Worm (Caenorhabditis elegans) whole organism, L3 larva: ENCODE results near the gene W01D2.1.
A peak's percentile ranks its signal among the peaks of the same experiment; 100 is the strongest.

Experiments
- R02D3.7 ChIP-seq: fragments of 150-350 bp; optimal IDR thresholded peaks from 2 replicates; lab custom pipeline; 2014; ENCODE audit warnings: missing biosample characterization, missing genetic modification characterization
- ZK546.5 ChIP-seq: sonication (generic microtip); optimal IDR thresholded peaks from 2 replicates; lab custom pipeline; 2017; ENCODE audit warnings: missing biosample characterization, missing genetic modification characterization
- aly-2 ChIP-seq: fragments of 150-350 bp; optimal IDR thresholded peaks from 2 replicates; lab custom pipeline; 2014; ENCODE audit warnings: missing biosample characterization, missing genetic modification characterization
- ama-1 ChIP-seq: fragments of 150-350 bp; optimal IDR thresholded peaks from 2 replicates; lab custom pipeline; 2018
- ceh-16 ChIP-seq: sonication (generic microtip); optimal IDR thresholded peaks from 2 replicates; lab custom pipeline; 2017; ENCODE audit warnings: missing biosample characterization, missing genetic modification characterization
- ceh-28 ChIP-seq: fragments of 150-350 bp; optimal IDR thresholded peaks from 2 replicates; lab custom pipeline; 2014; ENCODE audit warnings: missing biosample characterization, missing genetic modification reagents, missing genetic modification characterization
- ceh-9 ChIP-seq: sonication (generic microtip); optimal IDR thresholded peaks from 2 replicates; lab custom pipeline; 2018; ENCODE audit warnings: missing biosample characterization, missing genetic modification characterization
- daf-12 ChIP-seq: fragments of 150-350 bp; optimal IDR thresholded peaks from 2 replicates; lab custom pipeline; 2014; ENCODE audit warnings: missing biosample characterization, missing genetic modification reagents, missing genetic modification characterization
- egl-27 ChIP-seq: sonication (generic microtip); optimal IDR thresholded peaks from 4 replicates; lab custom pipeline; 2017; ENCODE audit warnings: missing biosample characterization, missing genetic modification reagents, missing genetic modification characterization
- egl-5 ChIP-seq: fragments of 150-350 bp; optimal IDR thresholded peaks from 2 replicates; lab custom pipeline; 2017; ENCODE audit warnings: missing biosample characterization, missing genetic modification reagents, missing genetic modification characterization, inconsistent platforms
- elt-1 ChIP-seq: fragments of 150-350 bp; optimal IDR thresholded peaks from 2 replicates; lab custom pipeline; 2014; ENCODE audit warnings: missing biosample characterization, missing genetic modification characterization
- elt-2 ChIP-seq: sonication (generic microtip); optimal IDR thresholded peaks from 2 replicates; lab custom pipeline; 2016; ENCODE audit warnings: missing genetic modification reagents, mild to moderate bottlenecking, missing genetic modification characterization, missing compliant biosample characterization
- elt-3 ChIP-seq, 3 experiments: fragments of 150-350 bp in 1 of 3; sonication (generic microtip) in 2 of 3; optimal IDR thresholded peaks; 2 replicates in 2 of 3; 4 replicates in 1 of 3; lab custom pipeline; 2014 to 2017; ENCODE audit warnings: missing biosample characterization in 3 of 3, missing genetic modification characterization in 3 of 3
- fkh-2 ChIP-seq: fragments of 150-350 bp; optimal IDR thresholded peaks from 2 replicates; lab custom pipeline; 2014; ENCODE audit warnings: missing biosample characterization, missing genetic modification reagents, missing genetic modification characterization
- fos-1 ChIP-seq: fragments of 150-350 bp; optimal IDR thresholded peaks from 2 replicates; lab custom pipeline; 2014; ENCODE audit warnings: missing biosample characterization, missing genetic modification characterization
- hmg-11 ChIP-seq: sonication (generic microtip); optimal IDR thresholded peaks from 2 replicates; lab custom pipeline; 2016; ENCODE audit warnings: missing genetic modification characterization, missing compliant biosample characterization
- jun-1 ChIP-seq: fragments of 150-350 bp; optimal IDR thresholded peaks from 2 replicates; lab custom pipeline; 2014; ENCODE audit warnings: missing biosample characterization, missing genetic modification reagents, missing genetic modification characterization
- lin-15B ChIP-seq: fragments of 150-350 bp; optimal IDR thresholded peaks from 2 replicates; lab custom pipeline; 2014; ENCODE audit warnings: missing biosample characterization, missing genetic modification characterization
- lin-39 ChIP-seq: fragments of 150-350 bp; optimal IDR thresholded peaks from 2 replicates; lab custom pipeline; 2018; ENCODE audit warnings: missing biosample characterization, missing genetic modification reagents, missing genetic modification characterization
- lsy-12 ChIP-seq: sonication (generic microtip); optimal IDR thresholded peaks from 2 replicates; lab custom pipeline; 2016; ENCODE audit warnings: mild to moderate bottlenecking, missing genetic modification characterization, missing compliant biosample characterization
- mdl-1 ChIP-seq: fragments of 150-350 bp; optimal IDR thresholded peaks from 2 replicates; lab custom pipeline; 2014; ENCODE audit warnings: missing biosample characterization, missing genetic modification characterization
- mml-1 ChIP-seq: fragments of 150-350 bp; sonication (generic microtip); optimal IDR thresholded peaks from 3 replicates; lab custom pipeline; 2014; ENCODE audit warnings: missing biosample characterization, missing genetic modification characterization
- nfya-1 ChIP-seq: sonication (generic microtip); optimal IDR thresholded peaks from 2 replicates; lab custom pipeline; 2017; ENCODE audit warnings: missing genetic modification characterization, mild to moderate bottlenecking, missing compliant biosample characterization, antibody characterized with exemption, moderate library complexity; ENCODE audit not compliant: insufficient read depth
- nhr-11 ChIP-seq: fragments of 150-350 bp; optimal IDR thresholded peaks from 2 replicates; lab custom pipeline; 2014; ENCODE audit warnings: missing biosample characterization, missing genetic modification characterization
- nhr-12 ChIP-seq: fragments of 150-350 bp; optimal IDR thresholded peaks from 2 replicates; lab custom pipeline; 2014; ENCODE audit warnings: missing biosample characterization, missing genetic modification characterization
- nhr-23 ChIP-seq: fragments of 150-350 bp; optimal IDR thresholded peaks from 2 replicates; lab custom pipeline; 2014; ENCODE audit warnings: missing biosample characterization, missing genetic modification reagents, missing genetic modification characterization
- nhr-237 ChIP-seq: fragments of 150-350 bp; optimal IDR thresholded peaks from 2 replicates; lab custom pipeline; 2014; ENCODE audit warnings: missing biosample characterization, missing genetic modification characterization
- nhr-25 ChIP-seq: sonication (generic microtip); optimal IDR thresholded peaks from 2 replicates; lab custom pipeline; 2017; ENCODE audit warnings: missing biosample characterization, missing genetic modification characterization
- nhr-28 ChIP-seq: fragments of 150-350 bp; optimal IDR thresholded peaks from 2 replicates; lab custom pipeline; 2014; ENCODE audit warnings: missing biosample characterization, missing genetic modification characterization
- nhr-43 ChIP-seq: sonication (generic microtip); optimal IDR thresholded peaks from 2 replicates; lab custom pipeline; 2016; ENCODE audit warnings: mild to moderate bottlenecking, missing genetic modification characterization, missing compliant biosample characterization; ENCODE audit not compliant: poor library complexity, severe bottlenecking
- nhr-67 ChIP-seq: fragments of 150-350 bp; optimal IDR thresholded peaks from 2 replicates; lab custom pipeline; 2014; ENCODE audit warnings: missing biosample characterization, missing genetic modification characterization
- nhr-76 ChIP-seq: fragments of 150-350 bp; sonication (generic microtip); optimal IDR thresholded peaks from 5 replicates; lab custom pipeline; 2014; ENCODE audit warnings: missing biosample characterization, missing genetic modification characterization
- nhr-77 ChIP-seq: fragments of 150-350 bp; optimal IDR thresholded peaks from 2 replicates; lab custom pipeline; 2014; ENCODE audit warnings: missing biosample characterization, missing genetic modification characterization
- pha-4 ChIP-seq: fragments of 150-350 bp; optimal IDR thresholded peaks from 2 replicates; lab custom pipeline; 2014; ENCODE audit warnings: missing biosample characterization, missing genetic modification reagents, missing genetic modification characterization
- pqm-1 ChIP-seq: fragments of 150-350 bp; optimal IDR thresholded peaks from 2 replicates; lab custom pipeline; 2017; ENCODE audit warnings: missing biosample characterization, missing genetic modification characterization, inconsistent platforms
- sea-2 ChIP-seq: fragments of 150-350 bp; sonication (generic microtip); optimal IDR thresholded peaks from 4 replicates; lab custom pipeline; 2014; ENCODE audit warnings: missing biosample characterization, missing genetic modification reagents, missing genetic modification characterization
- skn-1 ChIP-seq: fragments of 150-350 bp; optimal IDR thresholded peaks from 2 replicates; lab custom pipeline; 2014; ENCODE audit warnings: missing biosample characterization, missing genetic modification characterization
- snpc-4 ChIP-seq: fragments of 150-350 bp; optimal IDR thresholded peaks from 2 replicates; lab custom pipeline; 2014; ENCODE audit warnings: missing biosample characterization, missing genetic modification characterization
- tbx-2 ChIP-seq: sonication (generic microtip); optimal IDR thresholded peaks from 2 replicates; lab custom pipeline; 2016; ENCODE audit warnings: mild to moderate bottlenecking, missing genetic modification characterization, missing compliant biosample characterization
- zag-1 ChIP-seq: fragments of 150-350 bp; optimal IDR thresholded peaks from 2 replicates; lab custom pipeline; 2014; ENCODE audit warnings: missing biosample characterization, missing genetic modification characterization
- ztf-11 ChIP-seq: fragments of 150-350 bp; optimal IDR thresholded peaks from 2 replicates; lab custom pipeline; 2014; ENCODE audit warnings: missing biosample characterization, missing genetic modification characterization
- ztf-4 ChIP-seq: fragments of 150-350 bp; optimal IDR thresholded peaks from 2 replicates; lab custom pipeline; 2014; ENCODE audit warnings: missing biosample characterization, missing genetic modification characterization

The W01D2.1 gene

DNA sequence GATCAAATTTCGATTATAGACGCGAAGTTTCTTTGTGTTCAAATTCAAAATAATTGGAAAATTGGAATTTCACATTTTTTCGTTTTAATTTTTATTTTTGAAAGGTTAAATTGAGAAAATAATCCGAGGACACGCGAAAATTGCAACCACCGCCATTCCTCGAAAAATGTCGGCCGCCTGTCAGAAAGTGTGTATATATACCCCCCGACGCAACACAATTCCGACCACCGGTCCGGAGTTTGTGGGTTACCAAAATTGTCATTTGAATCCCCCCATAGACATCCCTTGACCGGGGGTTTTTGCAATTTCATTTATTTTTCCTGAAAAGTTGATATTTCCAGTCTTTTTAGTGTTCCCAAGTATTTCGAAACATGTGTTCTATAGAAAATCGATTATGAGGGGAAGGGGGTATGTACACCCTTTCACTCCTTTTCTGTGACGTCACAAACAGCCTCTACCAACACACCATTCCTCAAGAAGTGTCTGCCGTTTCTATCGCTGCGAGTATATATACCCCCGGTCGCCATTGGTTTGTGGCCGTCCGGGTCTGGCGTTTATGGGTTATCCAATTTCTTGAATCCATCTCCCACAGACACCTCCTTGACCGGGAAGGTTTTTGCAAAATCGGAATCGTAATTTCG, 10.9 kb upstream of the W01D2.1 start, which contains the start of gene W01D2.3 (continued):
- TF ChIP-seq egl-5 (tag; lab: Kevin White, UChicago) (peak; percentile 1), lin-39 (tag; lab: Kevin White, UChicago) (peak; percentile 41), elt-1 (tag; lab: Kevin White, UChicago) (no peak), lin-15B (tag; lab: Kevin White, UChicago) (no peak), mml-1 (tag; lab: Kevin White, UChicago) (no peak), snpc-4 (peak; percentile 98), daf-12 (tag; lab: Kevin White, UChicago) (no peak), nhr-76 (no peak), nhr-23 (tag; lab: Kevin White, UChicago) (peak; percentile 44), ceh-16 (tag; lab: Kevin White, UChicago) (no peak), aly-2 (tag; lab: Kevin White, UChicago) (peak; percentile 64), ztf-4 (peak; percentile 81), hmg-11 (peak; percentile 77)

DNA sequence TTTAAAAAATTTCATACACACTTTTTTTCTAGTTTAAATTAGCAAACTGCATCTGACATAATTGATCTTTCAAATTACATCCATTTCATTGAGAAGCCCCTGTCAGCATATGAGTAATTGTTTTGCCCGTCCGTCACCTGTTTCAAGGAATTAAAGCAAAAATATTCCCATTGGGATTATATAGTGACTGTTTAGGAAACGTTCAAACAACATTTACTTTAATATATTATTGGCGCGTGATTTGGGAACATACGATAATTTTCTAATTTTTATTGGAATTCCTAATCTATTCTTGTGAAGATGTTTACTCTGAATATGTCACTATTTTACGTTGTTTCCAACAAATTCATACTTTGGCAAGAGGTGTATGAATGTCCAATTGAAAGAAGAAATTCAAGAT, 9.6 kb upstream of the W01D2.1 start, which contains the start of gene srt-11:
srt-11 (plus strand) TSS at position 301 of the 400 bp plus-strand sequence.
- no peak for TF ChIP-seq nhr-11 (tag; lab: Kevin White, UChicago)
- no peak for TF ChIP-seq nhr-237 (tag; lab: Kevin White, UChicago)
- no peak for TF ChIP-seq nhr-43 (tag; lab: Kevin White, UChicago)
- TF ChIP-seq skn-1 (tag; lab: Kevin White, UChicago): no peak
- TF ChIP-seq zag-1: no peak
- no peak for TF ChIP-seq hmg-11
- TF ChIP-seq ZK546.5 (tag; lab: Kevin White, UChicago): no peak
- no peak for TF ChIP-seq nhr-67 (tag; lab: Kevin White, UChicago)

DNA sequence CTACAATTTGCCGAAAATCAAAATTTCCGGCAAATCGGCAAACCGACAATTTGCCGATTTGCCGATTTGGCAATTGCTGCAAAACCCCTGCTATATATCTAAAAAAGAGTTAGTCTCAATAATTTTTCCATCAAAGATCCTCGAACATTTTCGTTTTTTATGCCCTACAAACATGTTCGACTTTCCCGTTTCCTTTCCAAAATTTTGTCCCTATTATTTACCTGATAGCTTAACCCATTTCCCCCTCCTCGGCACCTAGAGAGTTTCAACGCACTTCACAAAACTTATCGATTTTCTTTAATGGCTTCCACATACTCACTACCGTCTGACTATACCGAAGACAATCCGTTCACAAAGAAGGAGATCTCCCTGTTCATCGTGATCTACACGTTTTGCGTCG, 6.6 kb upstream of the W01D2.1 start, which contains the start of gene W01D2.6:
W01D2.6 (plus strand) TSS at position 301 of the 400 bp plus-strand sequence.
- TF ChIP-seq nhr-77 (tag; lab: Kevin White, UChicago) (no peak), mml-1 (tag; lab: Kevin White, UChicago) (no peak), egl-5 (tag; lab: Kevin White, UChicago) (no peak), pha-4 (tag; lab: Kevin White, UChicago) (no peak), jun-1 (tag; lab: Kevin White, UChicago) (no peak), nhr-76 (no peak), nhr-43 (tag; lab: Kevin White, UChicago) (no peak), nhr-12 (tag; lab: Kevin White, UChicago) (no peak), ama-1 (lab: Kevin White, UChicago) (no peak), nhr-237 (tag; lab: Kevin White, UChicago) (no peak), sea-2 (GFP tag; lab: Kevin White, UChicago) (no peak), egl-27 (tag; lab: Kevin White, UChicago) (no peak), ceh-28 (tag; lab: Kevin White, UChicago) (no peak), elt-1 (tag; lab: Kevin White, UChicago) (no peak), fos-1 (tag; lab: Kevin White, UChicago) (no peak), R02D3.7 (no peak), ceh-9 (tag; lab: Kevin White, UChicago) (no peak), mdl-1 (no peak)

DNA sequence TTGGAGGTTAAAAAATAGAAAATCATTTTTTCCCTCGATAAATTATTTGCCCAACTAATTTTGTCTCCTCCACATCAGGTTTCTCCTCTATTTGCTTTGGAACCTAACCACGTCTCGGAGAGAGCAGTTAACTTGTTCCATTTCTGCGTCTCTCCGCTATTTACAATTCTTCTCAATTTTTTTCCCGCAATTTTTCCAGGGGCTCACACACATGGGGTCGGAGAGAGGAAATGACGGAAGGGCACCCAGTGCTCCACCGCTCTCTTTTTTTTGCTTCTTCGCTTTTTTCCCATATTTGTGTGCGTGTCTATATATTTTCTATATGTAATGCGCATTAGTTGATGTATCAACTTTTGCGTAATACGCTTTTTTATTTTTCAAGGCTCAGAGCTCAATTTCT, 4.7 kb upstream of the W01D2.1 start:
- TF ChIP-seq sea-2 (GFP tag; lab: Kevin White, UChicago): no peak
- TF ChIP-seq elt-3 (tag; optimal IDR thresholded peaks at IDR 0.05; lab: Kevin White, UChicago): no peak
- TF ChIP-seq nhr-67 (tag; lab: Kevin White, UChicago): no peak
- TF ChIP-seq elt-2 (tag; lab: Kevin White, UChicago): no peak
- no peak for TF ChIP-seq nhr-76
- TF ChIP-seq zag-1: no peak
- TF ChIP-seq nhr-12 (tag; lab: Kevin White, UChicago): no peak
- TF ChIP-seq aly-2 (tag; lab: Kevin White, UChicago): no peak
- peak; percentile 57 for TF ChIP-seq nfya-1 (tag; lab: Kevin White, UChicago)
- no peak for TF ChIP-seq pqm-1
- TF ChIP-seq hmg-11: peak; percentile 60
- no peak for TF ChIP-seq tbx-2 (tag; lab: Kevin White, UChicago)
- no peak for TF ChIP-seq ztf-11 (tag; lab: Kevin White, UChicago)
- TF ChIP-seq nhr-23 (tag; lab: Kevin White, UChicago): no peak
- TF ChIP-seq nhr-25 (tag; lab: Kevin White, UChicago): no peak
- TF ChIP-seq nhr-43 (tag; lab: Kevin White, UChicago): no peak
- no peak for TF ChIP-seq ceh-28 (tag; lab: Kevin White, UChicago)
- no peak for TF ChIP-seq R02D3.7
- no peak for TF ChIP-seq mdl-1
- TF ChIP-seq nhr-77 (tag; lab: Kevin White, UChicago): no peak
- TF ChIP-seq ama-1 (lab: Kevin White, UChicago): no peak
- TF ChIP-seq nhr-11 (tag; lab: Kevin White, UChicago): no peak
- TF ChIP-seq lsy-12: no peak
- TF ChIP-seq snpc-4: peak; percentile 72
- TF ChIP-seq lin-39 (tag; lab: Kevin White, UChicago): peak; percentile 43
- no peak for TF ChIP-seq jun-1 (tag; lab: Kevin White, UChicago)
- TF ChIP-seq fkh-2 (tag; lab: Kevin White, UChicago): no peak
- TF ChIP-seq skn-1 (tag; lab: Kevin White, UChicago): no peak
- TF ChIP-seq egl-5 (tag; lab: Kevin White, UChicago): no peak
- TF ChIP-seq lin-15B (tag; lab: Kevin White, UChicago): peak; percentile 11
- peak; percentile 96 for TF ChIP-seq pha-4 (tag; lab: Kevin White, UChicago)
- no peak for TF ChIP-seq daf-12 (tag; lab: Kevin White, UChicago)
- TF ChIP-seq nhr-28 (tag; lab: Kevin White, UChicago): no peak
- TF ChIP-seq nhr-237 (tag; lab: Kevin White, UChicago): no peak
